Fruit fly (Drosophila melanogaster): ENCODE data around the gene clumsy.

The clumsy gene

DNA sequence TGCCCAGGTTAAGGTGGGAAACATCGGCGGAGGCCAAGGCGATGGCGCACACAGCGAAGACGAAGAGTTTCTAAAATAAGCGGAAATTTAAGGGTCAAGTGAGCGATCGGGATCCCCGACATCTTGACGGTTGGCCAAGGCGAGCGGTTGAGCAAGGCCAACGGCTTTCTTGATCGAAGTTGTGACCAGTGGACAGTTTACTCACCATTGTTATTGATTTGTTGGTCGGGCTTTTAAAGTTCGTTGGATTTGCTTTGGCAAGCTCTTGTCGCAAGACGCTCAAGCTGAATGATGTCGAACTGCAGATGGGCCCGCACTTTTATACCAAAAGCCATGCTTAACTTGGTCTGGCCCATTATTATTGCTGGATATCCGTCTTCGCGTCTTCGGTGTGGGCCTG is 27.1 kb downstream of the clumsy start:
- no peak for TF ChIP-seq CG9705 (GFP tag; optimal IDR thresholded peaks at IDR 0.05)
- no peak for TF ChIP-seq Mio (GFP tag; optimal IDR thresholded peaks at IDR 0.05)
- TF ChIP-seq brk (GFP tag; optimal IDR thresholded peaks at IDR 0.05): no peak

DNA sequence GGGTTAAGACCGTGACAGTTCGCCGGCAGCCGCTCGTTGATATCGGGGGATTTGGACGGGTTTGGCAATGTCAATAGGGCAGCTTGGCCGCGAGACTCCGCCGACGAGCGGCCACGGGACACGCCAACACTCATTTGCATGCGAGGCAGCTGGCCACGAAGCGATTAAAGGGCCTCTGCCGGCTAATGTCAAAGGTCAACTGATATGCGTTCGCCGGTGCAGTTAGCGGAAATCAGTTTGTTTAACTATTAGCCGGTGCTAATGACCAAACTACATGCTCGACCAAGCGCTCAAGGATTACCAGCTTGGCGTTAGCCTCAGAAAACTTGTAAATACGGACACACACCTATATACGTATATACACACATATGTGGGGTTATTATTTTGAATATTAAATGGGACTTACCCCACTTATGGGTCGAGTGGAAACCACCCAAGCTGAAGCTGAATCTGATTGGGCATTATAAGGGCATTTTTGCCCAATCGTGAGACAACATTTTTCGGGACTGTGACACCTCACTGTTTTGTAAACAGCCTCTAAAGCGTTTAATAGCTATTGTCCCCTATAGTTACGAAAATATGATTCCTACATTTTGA is 28.2 kb downstream of the clumsy start:
- TF ChIP-seq Dfd (GFP tag; optimal IDR thresholded peaks at IDR 0.05): no peak
- TF ChIP-seq GATAd (GFP tag; optimal IDR thresholded peaks at IDR 0.05): no peak
- no peak for TF ChIP-seq fru (GFP tag; optimal IDR thresholded peaks at IDR 0.05)
- TF ChIP-seq HLH106 (tag; optimal IDR thresholded peaks at IDR 0.05): no peak
- no peak for TF ChIP-seq CG32264 (GFP tag; optimal IDR thresholded peaks at IDR 0.05)
- TF ChIP-seq Sp1 (GFP tag; optimal IDR thresholded peaks at IDR 0.05): no peak
- TF ChIP-seq dsf (GFP tag; optimal IDR thresholded peaks at IDR 0.05; ENCODE audit: borderline replicate concordance): no peak
- TF ChIP-seq dmrt93B (GFP tag; optimal IDR thresholded peaks at IDR 0.05): no peak
- TF ChIP-seq Hnf4 (GFP tag; optimal IDR thresholded peaks at IDR 0.05): no peak
- no peak for TF ChIP-seq Hr83 (GFP tag; optimal IDR thresholded peaks at IDR 0.05; ENCODE audit: poor library complexity, severe bottlenecking)
- TF ChIP-seq psq (GFP tag; optimal IDR thresholded peaks at IDR 0.05): no peak

DNA sequence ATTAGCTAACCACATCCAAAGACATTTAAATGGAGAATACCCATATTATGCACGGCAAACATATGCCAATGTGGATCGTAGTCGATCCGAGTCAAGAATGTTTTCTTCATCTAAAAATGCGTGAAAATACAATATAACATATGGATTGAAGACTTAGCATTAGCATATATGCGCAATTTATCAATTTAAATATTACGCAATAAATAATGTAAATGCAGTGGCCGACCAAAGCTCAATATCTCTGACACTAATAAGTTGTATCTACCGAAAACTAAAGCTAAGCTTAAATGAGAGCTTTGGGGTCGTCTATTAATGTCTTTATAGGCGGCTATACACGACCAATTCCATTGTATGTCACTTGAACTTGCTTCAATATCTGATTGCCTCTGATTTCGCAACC is 29.2 kb downstream of the clumsy start:
- TF ChIP-seq Rel (GFP tag; optimal IDR thresholded peaks at IDR 0.05): no peak
- no peak for TF ChIP-seq Rel (tag; optimal IDR thresholded peaks at IDR 0.05)
- no peak for TF ChIP-seq dmrt93B (GFP tag; optimal IDR thresholded peaks at IDR 0.05)
- no peak for TF ChIP-seq Mio (GFP tag; optimal IDR thresholded peaks at IDR 0.05)
- TF ChIP-seq pan (optimal IDR thresholded peaks at IDR 0.05): no peak
- TF ChIP-seq Abd-B (GFP tag; optimal IDR thresholded peaks at IDR 0.05): no peak
- no peak for TF ChIP-seq foxo (GFP tag; optimal IDR thresholded peaks at IDR 0.05)
- TF ChIP-seq usp (GFP tag; optimal IDR thresholded peaks at IDR 0.05): no peak
- no peak for TF ChIP-seq Hnf4 (GFP tag; optimal IDR thresholded peaks at IDR 0.05)
- no peak for TF ChIP-seq N (GFP tag; optimal IDR thresholded peaks at IDR 0.05)
- TF ChIP-seq Jra (GFP tag; optimal IDR thresholded peaks at IDR 0.05): no peak

DNA sequence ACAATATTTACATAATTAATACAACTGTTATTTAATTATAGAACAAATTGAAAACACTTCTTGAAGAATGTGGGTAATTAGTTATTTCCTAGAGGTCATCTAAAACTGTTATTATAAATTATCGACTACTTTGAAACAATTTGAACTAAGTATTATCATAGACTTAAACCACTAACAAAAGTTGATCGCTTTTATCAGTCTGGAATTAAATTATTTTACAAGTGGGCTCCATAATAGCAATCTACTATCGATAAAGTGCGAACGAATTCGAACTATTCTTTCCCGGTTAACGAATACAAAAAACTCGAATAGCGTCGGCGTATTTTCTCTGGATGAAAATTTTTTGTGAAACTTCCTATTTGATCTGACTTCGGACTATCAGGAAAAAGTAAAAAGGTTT is 30.3 kb downstream of the clumsy start, which contains the start of gene CG31626:
TSS of gene CG31626 (minus strand) at position 101 of the 400 bp plus-strand sequence.
- TF ChIP-seq Hr83 (GFP tag; optimal IDR thresholded peaks at IDR 0.05; ENCODE audit: poor library complexity, severe bottlenecking): no peak
- TF ChIP-seq Rel (GFP tag; optimal IDR thresholded peaks at IDR 0.05): no peak
- no peak for TF ChIP-seq Rel (tag; optimal IDR thresholded peaks at IDR 0.05)
- no peak for TF ChIP-seq woc (GFP tag; optimal IDR thresholded peaks at IDR 0.05)
- no peak for TF ChIP-seq Hnf4 (GFP tag; optimal IDR thresholded peaks at IDR 0.05)
- TF ChIP-seq dmrt93B (GFP tag; optimal IDR thresholded peaks at IDR 0.05): no peak
- no peak for TF ChIP-seq br (GFP tag; optimal IDR thresholded peaks at IDR 0.05)
- no peak for TF ChIP-seq usp (GFP tag; optimal IDR thresholded peaks at IDR 0.05)
- no peak for TF ChIP-seq Dfd (GFP tag; optimal IDR thresholded peaks at IDR 0.05)

DNA sequence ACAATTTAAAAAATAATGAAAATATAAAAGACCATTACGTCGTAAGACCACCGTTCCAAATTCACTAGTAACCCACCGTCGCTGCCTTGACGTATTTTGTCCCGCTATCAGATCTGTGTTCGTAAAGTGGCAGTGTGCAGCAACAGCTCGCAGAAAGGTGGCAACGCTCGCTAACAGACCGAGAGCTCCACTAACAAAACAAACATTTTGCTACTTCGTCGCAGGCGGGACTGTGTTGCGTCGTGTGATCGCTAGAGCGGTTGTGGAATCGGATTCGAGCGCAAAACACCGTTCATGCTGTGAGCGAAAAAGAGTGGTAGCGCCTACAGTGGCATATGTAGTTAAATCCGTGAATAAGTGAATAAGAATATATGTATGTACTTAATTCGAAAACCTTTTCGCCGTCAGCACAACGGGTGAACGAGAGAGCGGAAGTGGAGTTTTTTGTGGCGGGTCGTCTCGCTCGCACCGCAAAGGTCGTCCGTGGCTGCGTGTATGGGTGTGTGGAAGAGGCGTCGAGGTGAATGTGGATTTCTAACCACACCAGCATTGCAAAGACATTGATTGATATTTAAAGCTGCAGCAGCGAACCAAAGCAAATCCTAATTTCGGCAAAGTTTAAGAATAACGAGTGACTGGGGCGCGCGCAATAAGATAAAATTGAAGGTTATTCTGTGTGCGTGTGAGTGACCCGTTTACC is 30.9 kb downstream of the clumsy start, which contains the start of gene Hr39:
TSS of gene Hr39 (plus strand) at position 203 of the 700 bp plus-strand sequence.
- no peak for TF ChIP-seq Hnf4 (GFP tag; optimal IDR thresholded peaks at IDR 0.05)
- no peak for TF ChIP-seq usp (GFP tag; optimal IDR thresholded peaks at IDR 0.05)
- no peak for TF ChIP-seq N (GFP tag; optimal IDR thresholded peaks at IDR 0.05)
- no peak for TF ChIP-seq ey (GFP tag; optimal IDR thresholded peaks at IDR 0.05)
- TF ChIP-seq dl (GFP tag; optimal IDR thresholded peaks at IDR 0.05; ENCODE audit: insufficient read depth in 1 of 2, partially characterized antibody in 2 of 2): peak in 1 of 2 experiments; percentile 21
- no peak for TF ChIP-seq rgr (GFP tag; optimal IDR thresholded peaks at IDR 0.05)
- TF ChIP-seq h (GFP tag; optimal IDR thresholded peaks at IDR 0.05): no peak
- peak; percentile 4 for TF ChIP-seq fru (GFP tag; optimal IDR thresholded peaks at IDR 0.05)
- TF ChIP-seq dsf (GFP tag; optimal IDR thresholded peaks at IDR 0.05; ENCODE audit: borderline replicate concordance): no peak
- TF ChIP-seq sv (GFP tag; optimal IDR thresholded peaks at IDR 0.05): no peak
- no peak for TF ChIP-seq CrebA (GFP tag; optimal IDR thresholded peaks at IDR 0.05; ENCODE audit: borderline replicate concordance)
- no peak for TF ChIP-seq sage (GFP tag; optimal IDR thresholded peaks at IDR 0.05)
- no peak for TF ChIP-seq dmrt93B (GFP tag; optimal IDR thresholded peaks at IDR 0.05)
- TF ChIP-seq HLH106 (tag; optimal IDR thresholded peaks at IDR 0.05): peak; percentile 18
- TF ChIP-seq Abd-B (GFP tag; optimal IDR thresholded peaks at IDR 0.05): no peak
- TF ChIP-seq CG32264 (GFP tag; optimal IDR thresholded peaks at IDR 0.05): no peak
- TF ChIP-seq Sp1 (GFP tag; optimal IDR thresholded peaks at IDR 0.05): no peak
- peak; percentile 16 for TF ChIP-seq OdsH (GFP tag; optimal IDR thresholded peaks at IDR 0.05)
- TF ChIP-seq psq (GFP tag; optimal IDR thresholded peaks at IDR 0.05): no peak
- no peak for TF ChIP-seq lola (GFP tag; optimal IDR thresholded peaks at IDR 0.05)
- no peak for TF ChIP-seq foxo (GFP tag; optimal IDR thresholded peaks at IDR 0.05)
- TF ChIP-seq jim (GFP tag; optimal IDR thresholded peaks at IDR 0.05): no peak
- no peak for TF ChIP-seq br (GFP tag; optimal IDR thresholded peaks at IDR 0.05)
- TF ChIP-seq Jra (GFP tag; optimal IDR thresholded peaks at IDR 0.05): no peak
- TF ChIP-seq tai (GFP tag; optimal IDR thresholded peaks at IDR 0.05): no peak
- peak; percentile 24 for TF ChIP-seq Dif (GFP tag; optimal IDR thresholded peaks at IDR 0.05; ENCODE audit: partially characterized antibody)
- no peak for TF ChIP-seq Mio (GFP tag; optimal IDR thresholded peaks at IDR 0.05)
- no peak for TF ChIP-seq Rel (GFP tag; optimal IDR thresholded peaks at IDR 0.05)
- TF ChIP-seq Rel (tag; optimal IDR thresholded peaks at IDR 0.05): peak; percentile 38
- TF ChIP-seq GATAd (GFP tag; optimal IDR thresholded peaks at IDR 0.05): no peak
- peak; percentile 1 for TF ChIP-seq Myc (optimal IDR thresholded peaks at IDR 0.05)
- TF ChIP-seq CG9705 (GFP tag; optimal IDR thresholded peaks at IDR 0.05): no peak
- TF ChIP-seq woc (GFP tag; optimal IDR thresholded peaks at IDR 0.05): no peak

Measured in whole organism, wandering third instar larva.